Worm (Caenorhabditis elegans): ENCODE results near the gene sec-61.G.
A peak's percentile ranks its signal among the peaks of the same experiment; 100 is the strongest.

The sec-61.G gene

ce11 chrV:10894601-10895000 lies 2.3 kb downstream of the sec-61.G start, which contains the start of the genes F32D8.14 and F32D8.5 (continued):
- TF ChIP-seq nhr-76 (tag; optimal IDR thresholded peaks at IDR 0.05) (no peak), tra-1 (GFP tag; IDR thresholded peaks at IDR 0.05) (no peak), ztf-11 (tag; optimal IDR thresholded peaks at IDR 0.05) (no peak)

DNA sequence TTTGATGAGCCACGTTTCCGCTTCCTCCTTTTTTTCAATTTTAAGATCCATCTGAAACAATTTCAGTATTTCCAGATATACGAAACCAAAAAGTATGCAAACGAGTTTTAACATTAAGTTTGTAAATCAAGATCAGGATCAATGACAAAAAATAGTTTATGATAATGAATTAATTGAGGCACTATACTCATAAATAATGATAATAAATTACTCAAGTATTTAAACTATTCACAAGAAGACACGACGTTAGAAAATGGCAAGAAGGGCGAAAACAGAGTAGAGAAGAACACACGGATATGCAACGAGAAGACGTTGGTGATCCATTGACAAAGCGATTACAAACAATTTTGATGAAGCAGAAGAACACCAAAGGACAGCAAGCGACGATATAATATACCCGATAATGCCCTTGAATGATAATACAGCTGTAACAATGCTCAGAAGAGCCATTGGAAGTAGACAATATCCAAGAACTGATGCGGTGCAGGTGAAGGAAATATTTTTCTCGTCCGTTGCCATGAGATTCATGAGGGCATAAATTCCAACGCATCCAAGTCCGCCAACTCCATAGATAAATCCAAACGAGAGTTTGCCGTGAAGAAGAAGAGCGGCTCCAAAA lies 3.3 kb downstream of the sec-61.G start, which contains the start of gene F32D8.4:
TSS of gene F32D8.4 (minus strand) at position 51 of the 619 bp plus-strand sequence.
- TF ChIP-seq aha-1 (tag) (peak; percentile 57), F10B5.3 (tag; optimal IDR thresholded peaks at IDR 0.05) (no peak)

DNA sequence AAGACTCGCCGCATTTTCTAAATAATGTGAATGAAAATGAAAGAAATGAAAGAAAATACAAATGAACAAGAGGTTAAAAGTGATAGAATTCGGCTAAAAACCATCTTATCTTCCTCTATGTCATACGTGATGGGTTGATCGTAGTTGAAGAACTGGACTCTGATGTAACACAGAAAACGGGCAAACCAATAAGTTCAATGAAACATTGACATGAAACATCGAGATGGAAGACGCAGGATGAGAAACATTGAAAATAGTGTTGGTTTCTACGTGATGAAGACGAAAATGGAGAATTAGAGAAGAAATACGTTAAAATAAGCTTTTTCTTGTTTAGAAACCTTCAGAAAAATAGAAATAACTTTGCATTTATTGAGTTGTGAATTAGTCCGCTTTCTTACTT lies 6.0 kb downstream of the sec-61.G start, which contains the start of gene F32D8.12:
TSS of gene F32D8.12 (minus strand) at position 48 of the 400 bp plus-strand sequence.
- TF ChIP-seq hlh-11 (tag; optimal IDR thresholded peaks at IDR 0.05) (peak; percentile 45), daf-19 (GFP tag; conservative IDR thresholded peaks at IDR 0.05) (no peak), pha-4 (GFP tag; IDR thresholded peaks at IDR 0.05) (no peak), pha-4 (tag; optimal IDR thresholded peaks at IDR 0.05) (no peak), arid-1 (GFP tag; conservative IDR thresholded peaks at IDR 0.05) (no peak), nhr-41 (GFP tag; IDR thresholded peaks at IDR 0.05) (no peak), vab-7 (GFP tag; IDR thresholded peaks at IDR 0.05) (no peak), Y75B8A.6 (GFP tag; IDR thresholded peaks at IDR 0.05) (no peak), rbr-2 (tag; optimal IDR thresholded peaks at IDR 0.05) (no peak), nhr-10 (tag; optimal IDR thresholded peaks at IDR 0.05) (peak; percentile 56), ama-1 (optimal IDR thresholded peaks at IDR 0.05) (no peak), aha-1 (tag) (peak; percentile 56), pqm-1 (tag; optimal IDR thresholded peaks at IDR 0.05) (no peak), Y105C5A.15 (GFP tag; IDR thresholded peaks at IDR 0.05) (no peak), ceh-82 (tag; optimal IDR thresholded peaks at IDR 0.05) (no peak), dpl-1 (GFP tag; optimal IDR thresholded peaks at IDR 0.05) (no peak), lin-39 (tag; optimal IDR thresholded peaks at IDR 0.05) (no peak), spr-3 (GFP tag; optimal IDR thresholded peaks at IDR 0.05) (no peak), dmd-9 (GFP tag; IDR thresholded peaks at IDR 0.05) (no peak), dmd-8 (GFP tag; IDR thresholded peaks at IDR 0.05) (no peak), egl-27 (tag; optimal IDR thresholded peaks at IDR 0.05) (no peak), dmd-6 (GFP tag; IDR thresholded peaks at IDR 0.05) (peak; percentile 58), unc-39 (tag; optimal IDR thresholded peaks at IDR 0.05) (no peak), unc-62 (GFP tag; optimal IDR thresholded peaks at IDR 0.05 in 1 of 2) (peak in 1 of 2 experiments; percentile 97), unc-62 (tag; optimal IDR thresholded peaks at IDR 0.05) (no peak), F37D6.2 (tag; optimal IDR thresholded peaks at IDR 0.05) (no peak), unc-130 (GFP tag; optimal IDR thresholded peaks at IDR 0.05) (no peak), hlh-30 (tag; optimal IDR thresholded peaks at IDR 0.05; ENCODE audit: insufficient read depth) (peak; percentile 39), dve-1 (tag; optimal IDR thresholded peaks at IDR 0.05; ENCODE audit: insufficient read depth) (peak; percentile 61), nhr-11 (tag; optimal IDR thresholded peaks at IDR 0.05) (peak; percentile 47), lin-13 (GFP tag; optimal IDR thresholded peaks at IDR 0.05) (no peak), egl-43 (GFP tag; IDR thresholded peaks at IDR 0.05) (no peak), zag-1 (tag; optimal IDR thresholded peaks at IDR 0.05) (no peak), mdt-29 (GFP tag; IDR thresholded peaks at IDR 0.05) (no peak), ztf-7 (tag; optimal IDR thresholded peaks at IDR 0.05) (no peak), lsy-2 (tag; optimal IDR thresholded peaks at IDR 0.05) (peak in 1 of 2 experiments; percentile 57), zip-2 (tag; optimal IDR thresholded peaks at IDR 0.05) (no peak), mxl-3 (GFP tag; optimal IDR thresholded peaks at IDR 0.05) (no peak), nhr-6 (tag; optimal IDR thresholded peaks at IDR 0.05) (no peak), ceh-28 (tag; optimal IDR thresholded peaks at IDR 0.05) (no peak), ceh-62 (tag; optimal IDR thresholded peaks at IDR 0.05) (no peak), lir-3 (tag; optimal IDR thresholded peaks at IDR 0.05) (no peak), ctbp-1 (GFP tag; IDR thresholded peaks at IDR 0.05) (0 out of 2 replicates have a peak, but pooled peaks have one; percentile 17), jun-1 (tag; optimal IDR thresholded peaks at IDR 0.05) (no peak), hmg-1.1 (GFP tag; IDR thresholded peaks at IDR 0.05) (no peak)
